Fruit fly (Drosophila melanogaster) whole organism, wandering third instar larva: ENCODE data around the gene CG14434.

Source experiments
- Hnf4 ChIP-seq: fragments of 200-800 bp; sonication (Bioruptor generic); optimal IDR thresholded peaks from 2 replicates; lab custom pipeline; 2016; ENCODE audit warnings: missing biosample characterization, mild to moderate bottlenecking, missing genetic modification characterization
- Hr78 ChIP-seq: fragments of >200 bp; optimal IDR thresholded peaks from 2 replicates; lab custom pipeline; 2017; ENCODE audit warnings: missing biosample characterization, missing genetic modification characterization
- dl ChIP-seq, 2 experiments: fragments of 175-275, 200-275 bp in 1 of 2; fragments of 200-275 bp in 1 of 2; sonication (Bioruptor generic); optimal IDR thresholded peaks; lab custom pipeline; 2018; ENCODE audit warnings: mild to moderate bottlenecking in 2 of 2, missing biosample characterization in 2 of 2, missing genetic modification characterization in 2 of 2, moderate library complexity in 2 of 2; ENCODE audit not compliant: partially characterized antibody in 2 of 2, insufficient read depth in 1 of 2
- foxo ChIP-seq, 2 experiments: fragments of 200-800 bp; sonication (Bioruptor generic); optimal IDR thresholded peaks; 2 replicates in 1 of 2; 3 replicates in 1 of 2; lab custom pipeline; 2016 to 2017; ENCODE audit warnings: missing biosample characterization in 2 of 2, missing genetic modification characterization in 2 of 2
- lola ChIP-seq: fragments of >200 bp; optimal IDR thresholded peaks from 2 replicates; lab custom pipeline; 2017; ENCODE audit warnings: missing biosample characterization, missing genetic modification characterization
- pan ChIP-seq: fragments of >200 bp; optimal IDR thresholded peaks from 2 replicates; lab custom pipeline; 2017

DNA sequence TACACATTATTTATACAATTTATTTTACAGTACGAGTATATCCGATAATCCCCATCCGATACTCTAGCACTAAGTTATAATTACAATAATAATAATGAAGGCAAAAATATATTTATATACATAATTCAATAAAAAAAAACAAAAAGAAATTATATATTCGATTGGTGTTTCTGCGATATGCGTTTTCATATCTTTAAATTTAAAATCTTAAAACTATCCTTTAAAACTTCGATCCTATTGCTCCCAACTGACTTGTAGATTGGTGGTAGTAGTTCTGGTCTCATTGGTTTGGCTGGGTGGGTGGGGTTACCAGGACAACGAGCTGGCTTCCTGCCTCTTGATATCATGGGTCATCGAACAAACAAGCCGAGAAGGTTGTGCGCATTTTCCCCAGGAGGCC lies 53.3 kb downstream of the CG14434 start, which contains the start of gene iav:
- TF ChIP-seq Hnf4 (GFP tag; lab: Kevin White, UChicago) (no peak), foxo (GFP tag; optimal IDR thresholded peaks at IDR 0.05; lab: Kevin White, UChicago) (no peak), pan (lab: Kevin White, UChicago) (no peak), dl (GFP tag; optimal IDR thresholded peaks at IDR 0.05; lab: Kevin White, UChicago; ENCODE audit: insufficient read depth in 1 of 2, partially characterized antibody in 2 of 2) (no peak), Hr78 (no peak), lola (no peak)
